Fruit fly (Drosophila melanogaster) whole organism, prepupa: ENCODE data around the gene tara.

Source experiments
- CG15336 ChIP-seq: fragments of 200-800 bp; sonication (Bioruptor generic); IDR thresholded peaks from 2 replicates; pipeline ENCODE4 v1.3.6; 2022; ENCODE audit warnings: missing biosample characterization, missing genetic modification characterization
- CG1621 ChIP-seq: fragments of 200-800 bp; sonication (Bioruptor generic); optimal IDR thresholded peaks from 3 replicates; lab custom pipeline; 2018; ENCODE audit warnings: missing biosample characterization, mild to moderate bottlenecking, missing genetic modification characterization
- CG31627 ChIP-seq: fragments of 200-800 bp; sonication (Bioruptor generic); optimal IDR thresholded peaks from 3 replicates; lab custom pipeline; 2016; ENCODE audit warnings: missing biosample characterization, missing genetic modification characterization
- CG6808 ChIP-seq: fragments of 200-800 bp; sonication (Bioruptor generic); optimal IDR thresholded peaks from 3 replicates; lab custom pipeline; 2017; ENCODE audit warnings: missing biosample characterization, missing genetic modification characterization, mild to moderate bottlenecking, moderate library complexity, missing genetic modification reagents
- CG6854 ChIP-seq: fragments of 200-800 bp; sonication (Bioruptor generic); optimal IDR thresholded peaks from 2 replicates; lab custom pipeline; 2017; ENCODE audit warnings: missing biosample characterization, mild to moderate bottlenecking, missing genetic modification characterization
- CG8632 ChIP-seq: fragments of 200-800 bp; sonication (Bioruptor generic); optimal IDR thresholded peaks from 3 replicates; lab custom pipeline; 2016; ENCODE audit warnings: missing biosample characterization, missing genetic modification characterization
- Eip75B ChIP-seq: fragments of 200-800 bp; sonication (Bioruptor generic); optimal IDR thresholded peaks from 3 replicates; lab custom pipeline; 2016; ENCODE audit warnings: missing biosample characterization, missing genetic modification characterization
- Ets96B ChIP-seq: fragments of 200-800 bp; optimal IDR thresholded peaks from 2 replicates; lab custom pipeline; 2019; ENCODE audit warnings: missing biosample characterization, mild to moderate bottlenecking, missing genetic modification characterization, moderate library complexity
- Hr39 ChIP-seq: fragments of 200-800 bp; sonication (Bioruptor generic); optimal IDR thresholded peaks from 2 replicates; lab custom pipeline; 2016; ENCODE audit warnings: missing biosample characterization, missing genetic modification characterization
- Met ChIP-seq: fragments of 200-800 bp; sonication (Bioruptor generic); optimal IDR thresholded peaks from 3 replicates; lab custom pipeline; 2016; ENCODE audit warnings: missing biosample characterization, missing genetic modification characterization
- Sox14 ChIP-seq: fragments of 200-800 bp; sonication (Bioruptor generic); optimal IDR thresholded peaks from 3 replicates; lab custom pipeline; 2016; ENCODE audit warnings: missing biosample characterization, missing genetic modification characterization
- acj6 ChIP-seq: fragments of 200-800 bp; sonication (Bioruptor generic); optimal IDR thresholded peaks from 3 replicates; lab custom pipeline; 2016; ENCODE audit warnings: missing biosample characterization, missing genetic modification characterization

DNA sequence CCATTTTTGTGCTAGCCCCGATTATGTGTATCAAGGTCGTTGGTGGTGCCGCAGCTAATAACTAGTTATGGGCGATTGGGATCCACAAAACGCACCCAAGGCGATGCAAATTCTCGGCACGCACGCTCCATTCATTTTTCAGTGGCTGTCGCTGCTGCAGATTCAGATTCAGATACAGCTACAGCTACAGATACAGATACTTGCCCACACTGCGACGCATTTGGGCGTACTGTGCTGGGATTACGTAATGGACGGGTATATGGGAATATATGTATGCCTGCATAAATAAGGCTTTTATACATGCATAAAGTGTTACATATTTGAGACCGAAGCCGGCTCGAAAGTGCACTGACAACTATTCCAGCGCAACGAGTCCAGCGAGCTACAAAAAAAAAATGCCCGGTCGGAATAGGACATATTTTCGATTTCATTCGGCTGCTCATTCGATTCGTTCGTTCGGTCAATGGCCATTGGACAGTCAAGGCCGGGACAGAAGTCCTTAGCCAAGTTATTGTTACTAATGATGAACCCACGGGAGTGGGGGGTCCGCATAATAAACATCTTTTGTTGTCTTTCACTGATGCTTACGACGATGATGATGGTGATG, 43.1 kb upstream of the tara start:
- TF ChIP-seq CG31627 (no peak), CG8632 (GFP tag; lab: Kevin White, UChicago) (no peak), CG15336 (GFP tag; lab: Robert Waterston, UW) (no peak), acj6 (no peak), Eip75B (GFP tag; lab: Kevin White, UChicago) (no peak), CG1621 (tag; lab: Kevin White, UChicago) (no peak), CG6854 (no peak), CG6808 (GFP tag; lab: Kevin White, UChicago) (no peak), Hr39 (GFP tag; lab: Kevin White, UChicago) (no peak), Ets96B (tag; lab: Kevin White, UChicago) (no peak), Sox14 (GFP tag; lab: Kevin White, UChicago) (no peak), Met (GFP tag; lab: Kevin White, UChicago) (no peak)
